Worm (Caenorhabditis elegans) whole organism, late embryonic: ENCODE measurements around the gene Y41D4B.4.

Experiments used
- ama-1 ChIP-seq: fragments of 150-350 bp; optimal IDR thresholded peaks from 2 replicates; lab custom pipeline; 2014
- ceh-24 ChIP-seq: sonication (generic microtip); optimal IDR thresholded peaks from 2 replicates; lab custom pipeline; 2016; ENCODE audit warnings: mild to moderate bottlenecking, missing genetic modification characterization, missing compliant biosample characterization
- ceh-30 ChIP-seq: fragments of 150-350 bp; optimal IDR thresholded peaks from 2 replicates; lab custom pipeline; 2014; ENCODE audit warnings: missing biosample characterization, missing genetic modification characterization
- ceh-31 ChIP-seq: sonication (generic microtip); optimal IDR thresholded peaks from 2 replicates; lab custom pipeline; 2016; ENCODE audit warnings: missing genetic modification characterization, missing compliant biosample characterization
- ceh-9 ChIP-seq: sonication (generic microtip); optimal IDR thresholded peaks from 2 replicates; lab custom pipeline; 2016; ENCODE audit warnings: mild to moderate bottlenecking, missing genetic modification characterization, inconsistent platforms, missing compliant biosample characterization
- che-1 ChIP-seq: sonication (generic microtip); optimal IDR thresholded peaks from 2 replicates; lab custom pipeline; 2016; ENCODE audit warnings: mild to moderate bottlenecking, missing genetic modification characterization, missing compliant biosample characterization
- pag-3 ChIP-seq: sonication (generic microtip); optimal IDR thresholded peaks from 2 replicates; lab custom pipeline; 2016; ENCODE audit warnings: missing compliant biosample characterization, missing genetic modification characterization, borderline replicate concordance

- TF ChIP-seq ceh-31 (tag; lab: Kevin White, UChicago) = no peak
- no peak for TF ChIP-seq ceh-9
- no peak for TF ChIP-seq pag-3 (tag; lab: Kevin White, UChicago)
- no peak for TF ChIP-seq che-1
- TF ChIP-seq ceh-24 (tag; lab: Kevin White, UChicago) = no peak
- TF ChIP-seq ceh-30 (tag; lab: Kevin White, UChicago) = no peak
- no peak for TF ChIP-seq ama-1 (lab: Kevin White, UChicago)
Measured at ce11 chrIV:1679227-1679626, 19.3 kb downstream of the Y41D4B.4 start.
